Fruit fly (Drosophila melanogaster) whole organism, wandering third instar larva: ENCODE measurements around the gene CG11593.

Source experiments
- Abd-B ChIP-seq: fragments of >200 bp; optimal IDR thresholded peaks from 2 replicates; lab custom pipeline; 2017; ENCODE audit warnings: missing biosample characterization, missing genetic modification characterization
- CG32264 ChIP-seq: fragments of 200-800 bp; sonication (Bioruptor generic); optimal IDR thresholded peaks from 2 replicates; lab custom pipeline; 2016; ENCODE audit warnings: missing biosample characterization, missing genetic modification characterization
- CG9705 ChIP-seq: fragments of 200-800 bp; sonication (Bioruptor generic); optimal IDR thresholded peaks from 2 replicates; lab custom pipeline; 2018; ENCODE audit warnings: missing biosample characterization, mild to moderate bottlenecking, missing genetic modification characterization
- CrebA ChIP-seq: fragments of 200-800 bp; sonication (Bioruptor generic); optimal IDR thresholded peaks from 2 replicates; lab custom pipeline; 2016; ENCODE audit warnings: missing biosample characterization, mild to moderate bottlenecking, missing genetic modification characterization, borderline replicate concordance
- Dif ChIP-seq: fragments of 200-275, 200-300 bp; sonication (Bioruptor generic); optimal IDR thresholded peaks from 2 replicates; lab custom pipeline; 2018; ENCODE audit warnings: missing biosample characterization, missing genetic modification characterization; ENCODE audit not compliant: partially characterized antibody
- GATAd ChIP-seq: sonication (Bioruptor generic); optimal IDR thresholded peaks from 2 replicates; lab custom pipeline; 2016; ENCODE audit warnings: missing biosample characterization, missing genetic modification characterization
- HLH106 ChIP-seq: fragments of 200-800 bp; optimal IDR thresholded peaks from 3 replicates; lab custom pipeline; 2019; ENCODE audit warnings: missing biosample characterization, mild to moderate bottlenecking, missing genetic modification characterization, moderate library complexity
- Hnf4 ChIP-seq: fragments of 200-800 bp; sonication (Bioruptor generic); optimal IDR thresholded peaks from 2 replicates; lab custom pipeline; 2016; ENCODE audit warnings: missing biosample characterization, mild to moderate bottlenecking, missing genetic modification characterization
- Hr83 ChIP-seq: fragments of 200-300 bp; sonication (Bioruptor generic); optimal IDR thresholded peaks from 2 replicates; lab custom pipeline; 2016; ENCODE audit warnings: missing biosample characterization, mild to moderate bottlenecking, missing genetic modification characterization, moderate library complexity; ENCODE audit not compliant: poor library complexity, severe bottlenecking
- Mio ChIP-seq: sonication (Bioruptor generic); optimal IDR thresholded peaks from 2 replicates; lab custom pipeline; 2016; ENCODE audit warnings: missing biosample characterization, missing genetic modification characterization
- N ChIP-seq: fragments of >200 bp; optimal IDR thresholded peaks from 2 replicates; lab custom pipeline; 2018; ENCODE audit warnings: missing biosample characterization, missing external identifiers, missing genetic modification characterization
- OdsH ChIP-seq: fragments of 200-800 bp; sonication (Bioruptor generic); optimal IDR thresholded peaks from 2 replicates; lab custom pipeline; 2016; ENCODE audit warnings: missing biosample characterization, mild to moderate bottlenecking, missing genetic modification characterization
- Rel ChIP-seq, 2 experiments: fragments of 200-800 bp; sonication (Bioruptor generic) in 1 of 2; optimal IDR thresholded peaks; 2 replicates in 1 of 2; 3 replicates in 1 of 2; lab custom pipeline; 2016 to 2019; ENCODE audit warnings: mild to moderate bottlenecking in 2 of 2, missing biosample characterization in 2 of 2, missing genetic modification characterization in 2 of 2, moderate library complexity in 1 of 2
- Sp1 ChIP-seq: fragments of 200-800 bp; sonication (Bioruptor generic); optimal IDR thresholded peaks from 3 replicates; lab custom pipeline; 2019; ENCODE audit warnings: missing biosample characterization, mild to moderate bottlenecking, missing genetic modification characterization, moderate library complexity
- Vsx2 ChIP-seq: fragments of 200-300, 225-300 bp; sonication (Bioruptor generic); optimal IDR thresholded peaks from 2 replicates; lab custom pipeline; 2018; ENCODE audit warnings: missing biosample characterization, missing genetic modification characterization; ENCODE audit not compliant: partially characterized antibody
- br ChIP-seq: fragments of 200-800 bp; sonication (Bioruptor generic); optimal IDR thresholded peaks from 2 replicates; lab custom pipeline; 2016; ENCODE audit warnings: missing biosample characterization, missing genetic modification characterization
- brk ChIP-seq: fragments of 200-800 bp; sonication (Bioruptor generic); optimal IDR thresholded peaks from 2 replicates; lab custom pipeline; 2016; ENCODE audit warnings: missing biosample characterization, mild to moderate bottlenecking, missing genetic modification characterization
- dl ChIP-seq, 2 experiments: fragments of 175-275, 200-275 bp in 1 of 2; fragments of 200-275 bp in 1 of 2; sonication (Bioruptor generic); optimal IDR thresholded peaks; lab custom pipeline; 2018; ENCODE audit warnings: mild to moderate bottlenecking in 2 of 2, missing biosample characterization in 2 of 2, missing genetic modification characterization in 2 of 2, moderate library complexity in 2 of 2; ENCODE audit not compliant: partially characterized antibody in 2 of 2, insufficient read depth in 1 of 2
- dmrt93B ChIP-seq: fragments of 200-800 bp; sonication (Bioruptor generic); optimal IDR thresholded peaks from 2 replicates; lab custom pipeline; 2018; ENCODE audit warnings: missing biosample characterization, mild to moderate bottlenecking, missing genetic modification characterization
- dsf ChIP-seq: sonication (Bioruptor generic); optimal IDR thresholded peaks from 2 replicates; lab custom pipeline; 2016; ENCODE audit warnings: missing biosample characterization, missing genetic modification characterization, borderline replicate concordance
- ey ChIP-seq: fragments of 200-800 bp; sonication (Bioruptor generic); optimal IDR thresholded peaks from 2 replicates; lab custom pipeline; 2016; ENCODE audit warnings: missing biosample characterization, missing genetic modification characterization
- foxo ChIP-seq, 2 experiments: fragments of 200-800 bp; sonication (Bioruptor generic); optimal IDR thresholded peaks; 2 replicates in 1 of 2; 3 replicates in 1 of 2; lab custom pipeline; 2016 to 2017; ENCODE audit warnings: missing biosample characterization in 2 of 2, missing genetic modification characterization in 2 of 2
- h ChIP-seq: fragments of 200-800 bp; sonication (Bioruptor generic); optimal IDR thresholded peaks from 3 replicates; lab custom pipeline; 2016; ENCODE audit warnings: missing biosample characterization, mild to moderate bottlenecking, missing genetic modification characterization
- jim ChIP-seq: fragments of 175-275, 200-325 bp; sonication (Bioruptor generic); optimal IDR thresholded peaks from 2 replicates; lab custom pipeline; 2016; ENCODE audit warnings: missing biosample characterization, mild to moderate bottlenecking, missing genetic modification characterization
- rgr ChIP-seq: fragments of 200-800 bp; sonication (Bioruptor generic); optimal IDR thresholded peaks from 3 replicates; lab custom pipeline; 2016; ENCODE audit warnings: missing biosample characterization, mild to moderate bottlenecking, missing genetic modification characterization
- sage ChIP-seq: fragments of 200-800 bp; sonication (Bioruptor generic); optimal IDR thresholded peaks from 2 replicates; lab custom pipeline; 2016; ENCODE audit warnings: missing biosample characterization, mild to moderate bottlenecking, missing genetic modification characterization
- sv ChIP-seq: fragments of 200-800 bp; sonication (Bioruptor generic); optimal IDR thresholded peaks from 3 replicates; lab custom pipeline; 2016; ENCODE audit warnings: missing biosample characterization, missing genetic modification characterization
- tai ChIP-seq: sonication (Bioruptor generic); optimal IDR thresholded peaks from 2 replicates; lab custom pipeline; 2016; ENCODE audit warnings: missing biosample characterization, missing genetic modification characterization
- usp ChIP-seq: fragments of >200 bp; optimal IDR thresholded peaks from 2 replicates; lab custom pipeline; 2017; ENCODE audit warnings: missing biosample characterization, missing genetic modification characterization
- woc ChIP-seq: sonication (Bioruptor generic); optimal IDR thresholded peaks from 2 replicates; lab custom pipeline; 2016; ENCODE audit warnings: missing biosample characterization, mild to moderate bottlenecking, missing genetic modification characterization

CG11593 gene

DNA sequence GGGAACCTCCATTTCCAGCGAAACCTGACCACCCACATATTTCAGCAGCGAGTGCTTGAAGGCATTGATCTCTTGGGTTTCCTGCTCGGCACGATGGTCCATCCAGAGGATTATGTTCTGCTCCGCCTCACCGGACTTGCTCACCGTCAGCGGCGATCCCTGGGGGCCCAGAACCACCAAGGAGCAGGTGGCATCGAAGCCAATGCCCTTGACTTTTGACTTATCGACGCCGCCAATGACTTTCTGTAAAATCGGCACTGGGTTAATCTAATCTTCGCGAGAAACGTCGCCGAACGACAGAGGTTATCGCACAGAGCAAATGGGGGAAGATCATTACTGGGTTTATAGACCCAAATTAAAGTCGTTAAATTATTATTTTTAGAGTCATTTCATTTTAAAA is 15.8 kb downstream of the CG11593 start:
- TF ChIP-seq OdsH (GFP tag; lab: Kevin White, UChicago), result no peak
- no peak for TF ChIP-seq Mio (GFP tag; lab: Kevin White, UChicago)
- TF ChIP-seq dmrt93B (GFP tag; lab: Kevin White, UChicago), result no peak
- TF ChIP-seq rgr (GFP tag; lab: Kevin White, UChicago), result no peak
- TF ChIP-seq h, result no peak
- no peak for TF ChIP-seq N (GFP tag; lab: Kevin White, UChicago)
- no peak for TF ChIP-seq usp
- no peak for TF ChIP-seq CrebA (GFP tag; lab: Kevin White, UChicago)
- no peak for TF ChIP-seq jim (GFP tag; lab: Kevin White, UChicago)
- TF ChIP-seq Vsx2, result no peak
- TF ChIP-seq sage (GFP tag; lab: Kevin White, UChicago), result no peak
- TF ChIP-seq br (GFP tag; lab: Kevin White, UChicago), result no peak
- TF ChIP-seq dsf (GFP tag; lab: Kevin White, UChicago), result no peak
- no peak for TF ChIP-seq foxo (GFP tag; optimal IDR thresholded peaks at IDR 0.05; lab: Kevin White, UChicago)
- TF ChIP-seq dl (GFP tag; optimal IDR thresholded peaks at IDR 0.05; lab: Kevin White, UChicago; ENCODE audit: insufficient read depth in 1 of 2, partially characterized antibody in 2 of 2), result no peak
- TF ChIP-seq Hr83, result no peak
- no peak for TF ChIP-seq CG32264 (GFP tag; lab: Kevin White, UChicago)

dm6 chr3L:4021260-4021831 is 18.9 kb downstream of the CG11593 start, which contains the start of gene Mul1:
TSS of gene Mul1 (plus strand) at chr3L:4021457.
- no peak for TF ChIP-seq Sp1 (GFP tag; lab: Kevin White, UChicago)
- no peak for TF ChIP-seq Vsx2
- TF ChIP-seq N (GFP tag; lab: Kevin White, UChicago), result no peak
- TF ChIP-seq sv, result no peak
- no peak for TF ChIP-seq brk (GFP tag; lab: Kevin White, UChicago)
- no peak for TF ChIP-seq rgr (GFP tag; lab: Kevin White, UChicago)
- TF ChIP-seq br (GFP tag; lab: Kevin White, UChicago), result no peak
- no peak for TF ChIP-seq Dif (GFP tag; lab: Kevin White, UChicago)
- no peak for TF ChIP-seq Hnf4

DNA sequence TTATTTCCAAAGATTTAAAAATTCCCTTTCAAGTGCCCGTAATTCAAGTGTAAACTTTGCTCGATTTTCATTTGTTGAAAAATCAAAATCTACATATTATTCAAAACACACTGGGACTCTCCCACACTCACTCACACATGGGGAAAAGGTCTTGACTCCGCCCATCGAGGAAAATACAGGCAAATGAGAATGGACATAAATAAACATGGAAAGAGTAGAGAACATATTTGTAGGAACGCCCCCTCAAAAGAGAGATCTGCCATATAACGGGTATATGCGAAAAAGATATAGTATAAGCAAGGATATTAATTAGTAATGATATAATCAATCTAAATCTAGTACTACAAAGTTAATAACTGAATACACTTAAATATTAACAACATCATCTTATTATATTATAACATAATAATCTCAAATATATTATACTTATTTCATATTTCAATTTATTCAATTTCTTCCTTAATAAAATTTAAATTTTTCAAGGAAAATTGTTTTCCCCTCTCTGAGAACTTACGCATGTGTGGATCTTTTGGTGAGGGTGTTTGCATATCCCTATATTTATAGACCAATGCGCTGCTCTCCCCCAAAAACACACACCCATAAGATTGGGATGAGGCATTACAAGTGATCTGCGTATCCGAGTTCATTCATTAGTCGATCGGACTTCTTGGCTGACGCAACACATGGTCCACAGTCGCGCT is 21.9 kb downstream of the CG11593 start, which contains the start of gene FoxL1:
Gene FoxL1 (plus strand): TSS at position 651 of the 701 bp plus-strand sequence.
- TF ChIP-seq usp (no peak), N (GFP tag; lab: Kevin White, UChicago) (no peak), rgr (GFP tag; lab: Kevin White, UChicago) (no peak), br (GFP tag; lab: Kevin White, UChicago) (no peak), GATAd (GFP tag; lab: Kevin White, UChicago) (no peak), CG32264 (GFP tag; lab: Kevin White, UChicago) (no peak), jim (GFP tag; lab: Kevin White, UChicago) (no peak), Dif (GFP tag; lab: Kevin White, UChicago) (no peak), CrebA (GFP tag; lab: Kevin White, UChicago) (no peak), Abd-B (no peak), tai (GFP tag; lab: Kevin White, UChicago) (no peak), Rel (GFP tag; optimal IDR thresholded peaks at IDR 0.05; lab: Kevin White, UChicago) (no peak), Rel (tag; optimal IDR thresholded peaks at IDR 0.05; lab: Kevin White, UChicago) (no peak), ey (GFP tag; lab: Kevin White, UChicago) (no peak), OdsH (GFP tag; lab: Kevin White, UChicago) (no peak)

DNA sequence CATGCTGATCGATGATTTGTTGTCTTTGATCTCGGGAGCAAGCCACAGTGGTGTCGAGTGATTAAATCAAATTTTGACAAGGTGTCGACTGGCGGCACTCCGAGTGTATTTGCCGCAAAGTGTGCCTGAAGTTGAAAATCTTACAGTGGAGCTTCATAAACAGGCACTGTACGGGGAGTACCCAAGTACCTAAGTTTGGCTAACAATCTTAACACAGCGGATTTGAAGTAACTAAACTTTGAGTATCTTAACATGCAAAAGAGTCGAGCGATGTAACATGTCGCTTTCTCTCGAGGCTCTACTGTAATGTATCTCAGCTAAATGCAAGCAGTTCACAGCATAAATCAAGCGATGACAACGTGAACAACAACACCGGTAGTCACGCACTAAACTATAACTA is 23.5 kb downstream of the CG11593 start:
- no peak for TF ChIP-seq HLH106 (tag; lab: Kevin White, UChicago)
- no peak for TF ChIP-seq CG32264 (GFP tag; lab: Kevin White, UChicago)
- TF ChIP-seq CG9705 (GFP tag; lab: Kevin White, UChicago), result no peak
- TF ChIP-seq dmrt93B (GFP tag; lab: Kevin White, UChicago), result no peak
- TF ChIP-seq woc (GFP tag; lab: Kevin White, UChicago), result no peak
- no peak for TF ChIP-seq CrebA (GFP tag; lab: Kevin White, UChicago)
- no peak for TF ChIP-seq Sp1 (GFP tag; lab: Kevin White, UChicago)
- TF ChIP-seq, all 38 proteins: peak for 0
